Fruit fly (Drosophila melanogaster) whole organism, adult: ENCODE results near the gene CG15892.

Source experiments
- CG1620 ChIP-seq: fragments of 200-800 bp; sonication (Bioruptor generic); optimal IDR thresholded peaks from 2 replicates; lab custom pipeline; 2016; ENCODE audit warnings: missing biosample characterization, missing genetic modification characterization
- CG5204 ChIP-seq: fragments of 200-800 bp; sonication (Bioruptor generic); optimal IDR thresholded peaks from 2 replicates; lab custom pipeline; 2016; ENCODE audit warnings: missing biosample characterization, missing genetic modification characterization
- CG7045 ChIP-seq: fragments of 200-800 bp; sonication (Bioruptor generic); optimal IDR thresholded peaks from 2 replicates; lab custom pipeline; 2017; ENCODE audit warnings: missing biosample characterization, mild to moderate bottlenecking, missing genetic modification characterization
- CG7101 ChIP-seq: fragments of 200-800 bp; sonication (Bioruptor generic); optimal IDR thresholded peaks from 2 replicates; lab custom pipeline; 2018; ENCODE audit warnings: missing biosample characterization, mild to moderate bottlenecking, missing genetic modification characterization, moderate library complexity
- Clk ChIP-seq: fragments of 200-800 bp; sonication (Bioruptor generic); optimal IDR thresholded peaks from 2 replicates; lab custom pipeline; 2017; ENCODE audit warnings: missing biosample characterization, missing genetic modification characterization
- cnc ChIP-seq, 2 experiments: fragments of >200 bp; optimal IDR thresholded peaks; 2 replicates each; lab custom pipeline; 2017
- kay ChIP-seq: fragments of 200-800 bp; sonication (Bioruptor generic); peaks from one replicate; lab custom pipeline; 2016; ENCODE audit warnings: missing biosample characterization, missing genetic modification characterization, borderline replicate concordance
- toe ChIP-seq: fragments of 200-800 bp; sonication (Bioruptor generic); optimal IDR thresholded peaks from 2 replicates; lab custom pipeline; 2016; ENCODE audit warnings: missing biosample characterization, missing genetic modification characterization

dm6 chrX:6252897-6253540 is 41.1 kb downstream of the CG15892 start:
- TF ChIP-seq CG7045 (no peak), toe (GFP tag; lab: Kevin White, UChicago) (no peak), kay (GFP tag; lab: Kevin White, UChicago) (no peak), CG7101 (tag; lab: Kevin White, UChicago) (no peak), CG5204 (GFP tag; lab: Kevin White, UChicago) (no peak), cnc (optimal IDR thresholded peaks at IDR 0.05; lab: Kevin White, UChicago) (no peak), CG1620 (GFP tag; lab: Kevin White, UChicago) (no peak), Clk (no peak)
